Worm (Caenorhabditis elegans): ENCODE results near the gene clec-202.

Gene clec-202

ce11 chrIV:17338920-17339510, 22.2 kb upstream of the clec-202 start, which contains the start of gene C49C3.10:
Gene C49C3.10, minus strand, starts transcription at chrIV:17338970.
- no peak for TF ChIP-seq sdz-12 (GFP tag; optimal IDR thresholded peaks at IDR 0.05)
- no peak for TF ChIP-seq attf-4 (tag; optimal IDR thresholded peaks at IDR 0.05)
- no peak for TF ChIP-seq ceh-44 (GFP tag; IDR thresholded peaks at IDR 0.05)
- TF ChIP-seq nhr-77 (tag; optimal IDR thresholded peaks at IDR 0.05), result peak; percentile 79
- no peak for TF ChIP-seq aly-2 (tag; optimal IDR thresholded peaks at IDR 0.05)
- no peak for TF ChIP-seq ces-1 (GFP tag; optimal IDR thresholded peaks at IDR 0.05)
- no peak for TF ChIP-seq ceh-28 (tag; optimal IDR thresholded peaks at IDR 0.05)
- TF ChIP-seq arid-1 (GFP tag; conservative IDR thresholded peaks at IDR 0.05), result no peak
- no peak for TF ChIP-seq nhr-41 (GFP tag; IDR thresholded peaks at IDR 0.05)
- no peak for TF ChIP-seq zfp-2 (tag; optimal IDR thresholded peaks at IDR 0.05)
- TF ChIP-seq aha-1 (tag), result no peak
- no peak for TF ChIP-seq Y75B8A.6 (GFP tag; IDR thresholded peaks at IDR 0.05)
- TF ChIP-seq pqm-1 (tag; optimal IDR thresholded peaks at IDR 0.05), result peak; percentile 72
- no peak for TF ChIP-seq pha-4 (GFP tag; IDR thresholded peaks at IDR 0.05)
- no peak for TF ChIP-seq pha-4 (tag; optimal IDR thresholded peaks at IDR 0.05)
- TF ChIP-seq dve-1 (tag; optimal IDR thresholded peaks at IDR 0.05; ENCODE audit: insufficient read depth), result peak; percentile 66
- TF ChIP-seq zip-11 (GFP tag; IDR thresholded peaks at IDR 0.05), result no peak
- peak; percentile 54 for TF ChIP-seq hlh-11 (tag; optimal IDR thresholded peaks at IDR 0.05)
- no peak for TF ChIP-seq ama-1 (optimal IDR thresholded peaks at IDR 0.05)
- TF ChIP-seq duxl-1 (tag; optimal IDR thresholded peaks at IDR 0.05; ENCODE audit: poor library complexity), result no peak
- TF ChIP-seq dmd-6 (GFP tag; IDR thresholded peaks at IDR 0.05), result peak; percentile 46
- TF ChIP-seq vab-7 (GFP tag; IDR thresholded peaks at IDR 0.05), result no peak
- no peak for TF ChIP-seq spr-1 (tag; optimal IDR thresholded peaks at IDR 0.05)
- no peak for TF ChIP-seq F26F4.8 (GFP tag; conservative IDR thresholded peaks at IDR 0.05)
- no peak for TF ChIP-seq nhr-42 (GFP tag; IDR thresholded peaks at IDR 0.05)
- TF ChIP-seq skn-1 (tag; optimal IDR thresholded peaks at IDR 0.05), result no peak
- TF ChIP-seq nhr-28 (tag; optimal IDR thresholded peaks at IDR 0.05), result peak; percentile 73
- TF ChIP-seq unc-62 (GFP tag; optimal IDR thresholded peaks at IDR 0.05 in 1 of 2), result peak in 1 of 2 experiments; percentile 20
- TF ChIP-seq unc-62 (tag; optimal IDR thresholded peaks at IDR 0.05), result no peak
- TF ChIP-seq cey-2 (tag; optimal IDR thresholded peaks at IDR 0.05; ENCODE audit: borderline replicate concordance, insufficient read depth), result no peak
- no peak for TF ChIP-seq hlh-30 (tag; optimal IDR thresholded peaks at IDR 0.05; ENCODE audit: insufficient read depth)
- no peak for TF ChIP-seq Y48G9A.11 (GFP tag; IDR thresholded peaks at IDR 0.05)
- no peak for TF ChIP-seq mep-1 (tag; optimal IDR thresholded peaks at IDR 0.05)
- no peak for TF ChIP-seq daf-16 (GFP tag; optimal IDR thresholded peaks at IDR 0.05)
- peak; percentile 94 for TF ChIP-seq daf-16 (tag; optimal IDR thresholded peaks at IDR 0.05)
- no peak for TF ChIP-seq lin-39 (tag; optimal IDR thresholded peaks at IDR 0.05)
- no peak for TF ChIP-seq Y5F2A.4 (GFP tag; optimal IDR thresholded peaks at IDR 0.05)
- no peak for TF ChIP-seq R02D3.7 (tag; optimal IDR thresholded peaks at IDR 0.05)
- TF ChIP-seq F49E8.2 (tag; optimal IDR thresholded peaks at IDR 0.05; ENCODE audit: borderline replicate concordance), result no peak
- no peak for TF ChIP-seq lin-13 (GFP tag; optimal IDR thresholded peaks at IDR 0.05)

- no peak for TF ChIP-seq gei-8 (GFP tag; optimal IDR thresholded peaks at IDR 0.05)
- TF ChIP-seq unc-62 (GFP tag; optimal IDR thresholded peaks at IDR 0.05 in 1 of 2), result peak in 1 of 2 experiments; percentile 95
- TF ChIP-seq unc-62 (tag; optimal IDR thresholded peaks at IDR 0.05), result no peak
Observed at ce11 chrIV:17341033-17341432, 20.2 kb upstream of the clec-202 start.
